Worm (Caenorhabditis elegans) whole organism, late embryonic: ENCODE measurements around the gene fis-2.

Experiments used
- ama-1 ChIP-seq: fragments of 150-350 bp; optimal IDR thresholded peaks from 2 replicates; lab custom pipeline; 2014
- ceh-45 ChIP-seq: fragments of 200-800 bp; sonication (Bioruptor generic); IDR thresholded peaks from 2 replicates; pipeline ENCODE4 v1.3.6; 2022; ENCODE audit warnings: missing genetic modification reagents, missing genetic modification characterization, missing compliant biosample characterization
- hlh-13 ChIP-seq: fragments of 200-800 bp; sonication (Bioruptor generic); optimal IDR thresholded peaks from 2 replicates; lab custom pipeline; 2018; ENCODE audit warnings: mild to moderate bottlenecking, missing genetic modification characterization, missing compliant biosample characterization
- nhr-11 ChIP-seq: fragments of 150-350 bp; optimal IDR thresholded peaks from 2 replicates; lab custom pipeline; 2014; ENCODE audit warnings: missing biosample characterization, missing genetic modification characterization
- sox-4 ChIP-seq: sonication (generic microtip); optimal IDR thresholded peaks from 2 replicates; lab custom pipeline; 2017; ENCODE audit warnings: mild to moderate bottlenecking, missing genetic modification characterization, inconsistent platforms, missing compliant biosample characterization
- tbx-2 ChIP-seq: sonication (generic microtip); optimal IDR thresholded peaks from 2 replicates; lab custom pipeline; 2016; ENCODE audit warnings: missing genetic modification characterization, missing compliant biosample characterization
- unc-86 ChIP-seq: sonication (generic microtip); optimal IDR thresholded peaks from 2 replicates; lab custom pipeline; 2016; ENCODE audit warnings: missing genetic modification characterization, missing compliant biosample characterization

ce11 chrX:8241906-8242305, 43.1 kb downstream of the fis-2 start, which contains the start of gene endu-2:
- no peak for TF ChIP-seq sox-4 (tag; lab: Kevin White, UChicago)
- no peak for TF ChIP-seq nhr-11 (tag; lab: Kevin White, UChicago)
- no peak for TF ChIP-seq ceh-45 (GFP tag; lab: Robert Waterston, UW)
- no peak for TF ChIP-seq ama-1 (lab: Kevin White, UChicago)
- no peak for TF ChIP-seq unc-86 (tag; lab: Kevin White, UChicago)
- TF ChIP-seq hlh-13 (GFP tag; lab: Kevin White, UChicago) = no peak
- TF ChIP-seq tbx-2 = no peak
